Worm (Caenorhabditis elegans): ENCODE data around the gene W05H9.4.

The W05H9.4 gene

ce11 chrX:6263194-6263698, at the start of gene W05H9.4:
Gene W05H9.4, plus strand, starts transcription at chrX:6263648.
- no peak for TF ChIP-seq F13C5.2 (tag; optimal IDR thresholded peaks at IDR 0.05)
- TF ChIP-seq hmg-4 (GFP tag; optimal IDR thresholded peaks at IDR 0.05) = peak; percentile 78

- TF ChIP-seq tbx-11 (GFP tag; IDR thresholded peaks at IDR 0.05) = no peak
- TF ChIP-seq tra-4 (tag; optimal IDR thresholded peaks at IDR 0.05) = no peak
- TF ChIP-seq F13C5.2 (tag; optimal IDR thresholded peaks at IDR 0.05) = no peak
These were observed 46.9 kb upstream of the W05H9.4 start, which contains the start of gene lrch-1 for ce11 chrX:6216551-6216950. Gene lrch-1, minus strand, starts transcription at chrX:6216651.

- no peak for TF ChIP-seq hmbx-1 (tag; optimal IDR thresholded peaks at IDR 0.05)
- TF ChIP-seq B0310.2 (tag; optimal IDR thresholded peaks at IDR 0.05) = no peak
- peak; percentile 55 for TF ChIP-seq hmg-4 (GFP tag; optimal IDR thresholded peaks at IDR 0.05)
- peak; percentile 55 for TF ChIP-seq aly-1 (tag; optimal IDR thresholded peaks at IDR 0.05)
- peak; percentile 44 for TF ChIP-seq ets-7 (tag; optimal IDR thresholded peaks at IDR 0.05)
- peak; percentile 58 for TF ChIP-seq flt-1 (GFP tag; IDR thresholded peaks at IDR 0.05)
- TF ChIP-seq ceh-36 (tag; optimal IDR thresholded peaks at IDR 0.05) = peak; percentile 50
- peak; percentile 38 for TF ChIP-seq hnd-1 (tag; optimal IDR thresholded peaks at IDR 0.05)
- TF ChIP-seq tbx-11 (GFP tag; IDR thresholded peaks at IDR 0.05) = peak; percentile 53; the same call in 1 of the 2 replicates
- 0 out of 2 replicates have a peak, but pooled peaks have one; percentile 42 for TF ChIP-seq sea-1 (GFP tag; conservative IDR thresholded peaks at IDR 0.05)
- peak; percentile 81 for TF ChIP-seq pes-1 (GFP tag; IDR thresholded peaks at IDR 0.05)
- TF ChIP-seq ceh-13 (GFP tag; optimal IDR thresholded peaks at IDR 0.05) = peak; percentile 13
- no peak for TF ChIP-seq ama-1 (optimal IDR thresholded peaks at IDR 0.05)
- TF ChIP-seq F13C5.2 (tag; optimal IDR thresholded peaks at IDR 0.05) = peak; percentile 62
- 0 out of 2 replicates have a peak, but pooled peaks have one; percentile 63 for TF ChIP-seq scrt-1 (GFP tag; IDR thresholded peaks at IDR 0.05)
- peak; percentile 70 for TF ChIP-seq tbx-37 (GFP tag; conservative IDR thresholded peaks at IDR 0.05)
- TF ChIP-seq tra-4 (tag; optimal IDR thresholded peaks at IDR 0.05) = no peak
These were observed 43.6 kb upstream of the W05H9.4 start for ce11 chrX:6219892-6220291.

DNA sequence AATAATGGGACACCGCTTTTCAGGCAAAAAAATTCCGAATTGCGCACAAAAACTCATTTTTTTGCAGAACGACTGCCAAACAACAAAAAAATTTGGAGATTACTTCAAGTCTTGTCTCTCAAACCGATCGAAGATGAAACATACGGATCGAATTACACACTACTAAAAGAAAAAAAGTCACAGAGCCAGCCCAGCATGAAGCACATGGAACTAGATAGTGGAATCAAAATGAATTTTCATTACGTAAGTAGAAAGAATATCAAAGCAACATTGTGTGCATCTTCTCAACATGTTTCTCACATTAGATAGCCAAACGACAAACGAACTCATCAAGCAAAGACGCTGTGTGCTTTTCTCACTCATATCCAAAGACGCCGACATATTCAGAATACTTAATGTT, 42.4 kb upstream of the W05H9.4 start:
- no peak for TF ChIP-seq tbx-11 (GFP tag; IDR thresholded peaks at IDR 0.05)

ce11 chrX:6224841-6225240, 38.6 kb upstream of the W05H9.4 start:
- TF ChIP-seq B0310.2 (tag; optimal IDR thresholded peaks at IDR 0.05) (no peak), sea-1 (GFP tag; conservative IDR thresholded peaks at IDR 0.05) (no peak), ama-1 (optimal IDR thresholded peaks at IDR 0.05) (no peak), hmg-4 (GFP tag; optimal IDR thresholded peaks at IDR 0.05) (peak; percentile 15), hmbx-1 (tag; optimal IDR thresholded peaks at IDR 0.05) (no peak), tra-4 (tag; optimal IDR thresholded peaks at IDR 0.05) (no peak), tbx-37 (GFP tag; conservative IDR thresholded peaks at IDR 0.05) (no peak)

ce11 chrX:6230669-6231068, 32.8 kb upstream of the W05H9.4 start, which contains the start of gene lite-1:
Gene lite-1, minus strand, starts transcription at chrX:6230769.
- TF ChIP-seq hnd-1 (tag; optimal IDR thresholded peaks at IDR 0.05) = no peak
- no peak for TF ChIP-seq ets-7 (tag; optimal IDR thresholded peaks at IDR 0.05)
- TF ChIP-seq aly-1 (tag; optimal IDR thresholded peaks at IDR 0.05) = no peak

DNA sequence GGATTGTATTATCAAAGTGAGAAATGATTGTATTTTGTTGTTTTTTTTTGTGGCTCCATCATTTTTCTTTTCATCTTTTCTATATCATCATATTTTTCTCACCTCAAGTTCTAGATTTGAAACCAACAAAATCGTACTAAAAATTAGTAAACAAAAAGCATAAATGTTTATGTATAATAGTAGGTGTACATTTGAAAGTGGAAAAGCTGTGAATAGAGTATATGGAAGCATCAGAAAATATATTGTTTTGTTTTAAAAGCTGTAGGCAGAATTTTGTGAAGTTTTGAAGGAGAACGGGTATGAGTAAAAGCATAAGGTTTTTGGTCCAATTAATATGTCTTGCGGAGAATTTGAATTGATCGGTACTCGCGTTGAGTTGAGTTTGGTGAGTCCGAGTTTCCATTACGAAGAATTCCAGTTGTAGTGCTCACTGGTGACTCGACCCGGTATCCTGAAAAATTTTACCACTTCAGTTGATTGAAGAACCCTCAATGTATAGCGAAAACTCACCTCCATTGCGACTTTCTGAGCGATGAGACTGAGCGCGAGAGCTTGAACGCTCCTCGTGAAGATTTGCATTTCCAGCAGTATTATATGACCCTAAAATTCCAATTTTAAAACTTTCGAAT, 30.3 kb upstream of the W05H9.4 start, which contains the start of gene C14F11.4:
Gene C14F11.4, minus strand, starts transcription at position 51 of the 629 bp plus-strand sequence.
- TF ChIP-seq sea-1 (GFP tag; conservative IDR thresholded peaks at IDR 0.05) = no peak
- TF ChIP-seq ets-7 (tag; optimal IDR thresholded peaks at IDR 0.05) = no peak
- no peak for TF ChIP-seq F13C5.2 (tag; optimal IDR thresholded peaks at IDR 0.05)
- TF ChIP-seq scrt-1 (GFP tag; IDR thresholded peaks at IDR 0.05) = no peak
- no peak for TF ChIP-seq B0310.2 (tag; optimal IDR thresholded peaks at IDR 0.05)
- TF ChIP-seq hmg-4 (GFP tag; optimal IDR thresholded peaks at IDR 0.05) = no peak

ce11 chrX:6235443-6235842, 28.0 kb upstream of the W05H9.4 start, which contains the start of gene hsp-43:
Gene hsp-43, minus strand, starts transcription at chrX:6235543.
- TF ChIP-seq ceh-13 (GFP tag; optimal IDR thresholded peaks at IDR 0.05) (no peak), aly-1 (tag; optimal IDR thresholded peaks at IDR 0.05) (no peak), hmg-4 (GFP tag; optimal IDR thresholded peaks at IDR 0.05) (no peak), sea-1 (GFP tag; conservative IDR thresholded peaks at IDR 0.05) (no peak), tra-4 (tag; optimal IDR thresholded peaks at IDR 0.05) (no peak), tbx-37 (GFP tag; conservative IDR thresholded peaks at IDR 0.05) (no peak), hnd-1 (tag; optimal IDR thresholded peaks at IDR 0.05) (no peak), pes-1 (GFP tag; IDR thresholded peaks at IDR 0.05) (no peak), flt-1 (GFP tag; IDR thresholded peaks at IDR 0.05) (no peak), scrt-1 (GFP tag; IDR thresholded peaks at IDR 0.05) (no peak), hmbx-1 (tag; optimal IDR thresholded peaks at IDR 0.05) (no peak), ceh-36 (tag; optimal IDR thresholded peaks at IDR 0.05) (no peak), ama-1 (optimal IDR thresholded peaks at IDR 0.05) (no peak), tbx-11 (GFP tag; IDR thresholded peaks at IDR 0.05) (no peak), F13C5.2 (tag; optimal IDR thresholded peaks at IDR 0.05) (no peak)

DNA sequence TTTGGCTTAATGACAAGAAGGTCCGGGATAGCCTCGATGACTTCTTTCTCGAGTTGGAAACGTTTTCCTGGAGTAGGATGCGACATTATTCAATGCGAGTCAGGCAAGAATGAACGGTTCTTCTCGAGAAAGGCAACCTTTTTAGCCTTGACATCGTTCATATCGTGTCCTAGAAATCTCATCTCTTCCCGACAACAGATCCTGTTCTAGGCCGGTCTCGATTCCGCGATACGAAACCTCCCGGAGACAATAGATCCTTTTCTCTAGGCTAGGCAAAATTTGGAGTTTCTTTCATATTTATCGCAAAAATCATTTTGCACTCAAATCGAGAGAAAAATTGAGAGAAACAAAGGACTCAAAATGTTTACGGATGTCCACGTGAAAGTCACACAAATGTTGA, 24.5 kb upstream of the W05H9.4 start, which contains the start of gene rml-3:
Gene rml-3, minus strand, starts transcription at position 93 of the 400 bp plus-strand sequence.
- TF ChIP-seq hnd-1 (tag; optimal IDR thresholded peaks at IDR 0.05) (no peak), sea-1 (GFP tag; conservative IDR thresholded peaks at IDR 0.05) (no peak), tra-4 (tag; optimal IDR thresholded peaks at IDR 0.05) (no peak), F13C5.2 (tag; optimal IDR thresholded peaks at IDR 0.05) (no peak), ceh-13 (GFP tag; optimal IDR thresholded peaks at IDR 0.05) (no peak), pes-1 (GFP tag; IDR thresholded peaks at IDR 0.05) (no peak), tbx-37 (GFP tag; conservative IDR thresholded peaks at IDR 0.05) (no peak), ceh-36 (tag; optimal IDR thresholded peaks at IDR 0.05) (no peak), B0310.2 (tag; optimal IDR thresholded peaks at IDR 0.05) (no peak), aly-1 (tag; optimal IDR thresholded peaks at IDR 0.05) (no peak), hmbx-1 (tag; optimal IDR thresholded peaks at IDR 0.05) (no peak), hmg-4 (GFP tag; optimal IDR thresholded peaks at IDR 0.05) (no peak), ets-7 (tag; optimal IDR thresholded peaks at IDR 0.05) (no peak), scrt-1 (GFP tag; IDR thresholded peaks at IDR 0.05) (no peak), ama-1 (optimal IDR thresholded peaks at IDR 0.05) (no peak), tbx-11 (GFP tag; IDR thresholded peaks at IDR 0.05) (no peak), flt-1 (GFP tag; IDR thresholded peaks at IDR 0.05) (no peak)

All from whole organism, early embryonic.